Worm (Caenorhabditis elegans) whole organism, L1 larva: Measurements from ENCODE around the gene F27E5.5.

ENCODE experiments used
- hlh-4 ChIP-seq: sonication (generic microtip); optimal IDR thresholded peaks from 2 replicates; lab custom pipeline; 2016; ENCODE audit warnings: mild to moderate bottlenecking, missing genetic modification characterization, missing compliant biosample characterization
- unc-62 ChIP-seq: fragments of 150-350 bp; optimal IDR thresholded peaks from 2 replicates; lab custom pipeline; 2014; ENCODE audit warnings: missing biosample characterization, missing genetic modification reagents, missing genetic modification characterization

ce11 chrII:10134285-10134995 is 2.8 kb upstream of the F27E5.5 start, which contains the start of gene F27E5.9:
- TF ChIP-seq hlh-4 (tag; lab: Kevin White, UChicago) (no peak), unc-62 (GFP tag; lab: Kevin White, UChicago) (no peak)
